Fruit fly (Drosophila melanogaster): ENCODE data around the gene Ttc30.

Gene Ttc30

dm6 chr2L:13083423-13084079 is 23.1 kb upstream of the Ttc30 start (continued):
- TF ChIP-seq Kr (GFP tag; optimal IDR thresholded peaks at IDR 0.05) (no peak), CG6175 (GFP tag; IDR thresholded peaks at IDR 0.05) (peak; percentile 90), Dref (GFP tag; IDR thresholded peaks at IDR 0.05) (peak; percentile 44), pan (optimal IDR thresholded peaks at IDR 0.05) (no peak), pan (GFP tag; optimal IDR thresholded peaks at IDR 0.05 in 1 of 2, IDR thresholded peaks at IDR 0.05 in 1 of 2) (peak in 1 of 2 experiments; percentile 92), vnd (GFP tag; IDR thresholded peaks at IDR 0.05; ENCODE audit: partially characterized antibody) (no peak), CG9437 (GFP tag; optimal IDR thresholded peaks at IDR 0.05) (peak; percentile 64), CG15514 (GFP tag; optimal IDR thresholded peaks at IDR 0.05) (peak; percentile 88), Dek (tag; optimal IDR thresholded peaks at IDR 0.05) (no peak), CG7372 (GFP tag; IDR thresholded peaks at IDR 0.05) (peak; percentile 91), CG14441 (GFP tag; IDR thresholded peaks at IDR 0.05) (peak; percentile 90), Mad (GFP tag; optimal IDR thresholded peaks at IDR 0.05) (peak; percentile 62), CG32772 (GFP tag; IDR thresholded peaks at IDR 0.05) (peak; percentile 84), PHDP (tag; optimal IDR thresholded peaks at IDR 0.05) (peak; percentile 89), CG2875 (GFP tag; optimal IDR thresholded peaks at IDR 0.05) (peak; percentile 13), CG8359 (GFP tag; optimal IDR thresholded peaks at IDR 0.05; ENCODE audit: borderline replicate concordance) (peak; percentile 34), CG2199 (GFP tag; IDR thresholded peaks at IDR 0.05) (no peak), hth (optimal IDR thresholded peaks at IDR 0.05) (no peak), CG17802 (tag; optimal IDR thresholded peaks at IDR 0.05) (peak; percentile 41), CG33557 (GFP tag; optimal IDR thresholded peaks at IDR 0.05) (no peak), Nf-YA (GFP tag; IDR thresholded peaks at IDR 0.05) (peak; percentile 45), CoRest (tag; optimal IDR thresholded peaks at IDR 0.05) (peak; percentile 85), CG34224 (GFP tag; IDR thresholded peaks at IDR 0.05; ENCODE audit: partially characterized antibody) (no peak), tna (GFP tag; IDR thresholded peaks at IDR 0.05; ENCODE audit: partially characterized antibody) (no peak), CG31441 (GFP tag; IDR thresholded peaks at IDR 0.05) (peak; percentile 73), CG6683 (GFP tag; optimal IDR thresholded peaks at IDR 0.05) (peak; percentile 76), CG4424 (GFP tag; optimal IDR thresholded peaks at IDR 0.05) (peak; percentile 76), tx (GFP tag; optimal IDR thresholded peaks at IDR 0.05) (peak; percentile 88), CG7928 (GFP tag; optimal IDR thresholded peaks at IDR 0.05) (peak; percentile 71), E2f1 (GFP tag; IDR thresholded peaks at IDR 0.05) (peak; percentile 86), ssp (GFP tag; IDR thresholded peaks at IDR 0.05) (peak; percentile 79), Lhr (GFP tag; optimal IDR thresholded peaks at IDR 0.05) (no peak), CG9876 (GFP tag; optimal IDR thresholded peaks at IDR 0.05) (peak; percentile 68), CG1602 (GFP tag; optimal IDR thresholded peaks at IDR 0.05) (peak; percentile 60), Ravus (GFP tag; IDR thresholded peaks at IDR 0.05) (peak; percentile 74), CG2129 (GFP tag; IDR thresholded peaks at IDR 0.05; ENCODE audit: partially characterized antibody) (no peak), Gug (GFP tag; IDR thresholded peaks at IDR 0.05) (peak; percentile 88; the same call in 2 of the 4 replicates), CG11247 (GFP tag; IDR thresholded peaks at IDR 0.05) (peak; percentile 88), org-1 (GFP tag; optimal IDR thresholded peaks at IDR 0.05) (peak; percentile 83), tio (GFP tag; optimal IDR thresholded peaks at IDR 0.05) (peak; percentile 81), z (GFP tag; IDR thresholded peaks at IDR 0.05) (0 out of 3 replicates have a peak, but pooled peaks have one; percentile 16), CG2678 (tag; optimal IDR thresholded peaks at IDR 0.05) (peak; percentile 90), bsh (GFP tag; optimal IDR thresholded peaks at IDR 0.05) (peak in 1 of 2 experiments; percentile 77), ERR (GFP tag; optimal IDR thresholded peaks at IDR 0.05) (peak; percentile 88), CG8281 (tag; optimal IDR thresholded peaks at IDR 0.05) (peak; percentile 43), CG11093 (GFP tag; IDR thresholded peaks at IDR 0.05) (peak; percentile 75; the same call in 2 of the 3 replicates), ATbp (GFP tag; optimal IDR thresholded peaks at IDR 0.05) (peak; percentile 50), Doc3 (GFP tag; IDR thresholded peaks at IDR 0.05; ENCODE audit: partially characterized antibody) (no peak), exex (tag; optimal IDR thresholded peaks at IDR 0.05) (peak; percentile 51)

Measured in whole organism, embryonic.